Worm (Caenorhabditis elegans) whole organism, early embryonic: Measurements from ENCODE around the gene Y26E6A.3.

Experiments used
- B0310.2 ChIP-seq: sonication (generic microtip); optimal IDR thresholded peaks from 2 replicates; lab custom pipeline; 2016; ENCODE audit warnings: mild to moderate bottlenecking, missing genetic modification characterization, missing compliant biosample characterization
- F13C5.2 ChIP-seq: sonication (generic microtip); optimal IDR thresholded peaks from 2 replicates; lab custom pipeline; 2017; ENCODE audit warnings: mild to moderate bottlenecking, missing genetic modification characterization, inconsistent platforms, missing compliant biosample characterization
- aly-1 ChIP-seq: sonication (generic microtip); optimal IDR thresholded peaks from 2 replicates; lab custom pipeline; 2016; ENCODE audit warnings: missing genetic modification characterization, missing compliant biosample characterization
- ama-1 ChIP-seq: fragments of 150-350 bp; optimal IDR thresholded peaks from 2 replicates; lab custom pipeline; 2014
- ceh-13 ChIP-seq: fragments of 200-800 bp; sonication (Bioruptor generic); optimal IDR thresholded peaks from 2 replicates; lab custom pipeline; 2018; ENCODE audit warnings: mild to moderate bottlenecking, missing genetic modification characterization, missing compliant biosample characterization
- ceh-36 ChIP-seq: sonication (generic microtip); optimal IDR thresholded peaks from 2 replicates; lab custom pipeline; 2016; ENCODE audit warnings: missing genetic modification characterization, inconsistent platforms, missing compliant biosample characterization
- ets-7 ChIP-seq: sonication (generic microtip); optimal IDR thresholded peaks from 2 replicates; lab custom pipeline; 2016; ENCODE audit warnings: missing genotype, missing genetic modification characterization, missing compliant biosample characterization
- flt-1 ChIP-seq: fragments of 200-800 bp; sonication (Bioruptor generic); IDR thresholded peaks from 2 replicates; pipeline ENCODE4 v1.3.6; 2022; ENCODE audit warnings: missing genetic modification characterization, missing compliant biosample characterization
- hnd-1 ChIP-seq: sonication (generic microtip); optimal IDR thresholded peaks from 2 replicates; lab custom pipeline; 2016; ENCODE audit warnings: missing genetic modification characterization, missing compliant biosample characterization
- pes-1 ChIP-seq: fragments of 200-800 bp; sonication (Bioruptor generic); IDR thresholded peaks from 2 replicates; pipeline ENCODE4 v1.3.6; 2022; ENCODE audit warnings: missing genetic modification reagents, missing genetic modification characterization, missing compliant biosample characterization
- tbx-37 ChIP-seq: fragments of 200-800 bp; sonication (Bioruptor generic); conservative IDR thresholded peaks from 2 replicates; pipeline ENCODE4 v1.3.6; 2022; ENCODE audit warnings: missing genetic modification reagents, missing genetic modification characterization, missing compliant biosample characterization

DNA sequence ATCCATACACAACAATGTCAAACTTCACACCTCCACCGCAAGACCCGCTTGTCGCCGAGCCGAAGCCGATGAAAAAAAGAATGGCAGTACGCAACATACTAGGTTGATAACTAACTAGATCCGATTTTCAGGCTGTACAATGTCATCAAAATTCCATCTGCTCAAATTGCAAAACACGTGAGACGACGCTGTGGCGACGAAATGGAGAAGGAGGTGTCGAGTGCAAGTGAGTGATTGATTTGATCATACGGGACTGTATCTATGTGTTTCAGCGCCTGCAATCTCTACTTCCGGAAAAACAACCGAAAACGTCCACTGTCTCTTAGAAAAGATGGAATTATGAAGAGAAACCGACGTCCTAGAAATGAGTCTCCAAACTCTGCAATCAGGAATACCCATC lies 30.5 kb upstream of the Y26E6A.3 start:
- TF ChIP-seq ets-7 (tag; lab: Kevin White, UChicago) = no peak
- no peak for TF ChIP-seq ama-1 (lab: Kevin White, UChicago)
- TF ChIP-seq hnd-1 (tag; lab: Kevin White, UChicago) = no peak
- TF ChIP-seq tbx-37 = no peak
- no peak for TF ChIP-seq flt-1
- no peak for TF ChIP-seq aly-1
- no peak for TF ChIP-seq B0310.2
- no peak for TF ChIP-seq F13C5.2 (tag; lab: Kevin White, UChicago)
- no peak for TF ChIP-seq pes-1 (GFP tag; lab: Robert Waterston, UW)
- no peak for TF ChIP-seq ceh-36
- TF ChIP-seq ceh-13 = no peak
